Fruit fly (Drosophila melanogaster) S2 (cell line): ENCODE measurements around the gene CG17026.

Source experiments
- CG8478 ChIP-seq: fragments of >200 bp; optimal IDR thresholded peaks from 2 replicates; lab custom pipeline; 2018
- CTCF ChIP-seq, 2 experiments: fragments of >200 bp; optimal IDR thresholded peaks; 2 replicates each; lab custom pipeline; 2018

dm6 chr3L:16010176-16010575, 35.0 kb downstream of the CG17026 start:
- TF ChIP-seq CG8478 (lab: Kevin White, UChicago) = no peak
- no peak for TF ChIP-seq CTCF (optimal IDR thresholded peaks at IDR 0.05; lab: Kevin White, UChicago)
